Fruit fly (Drosophila melanogaster): ENCODE results near the gene CG46460.
A peak's percentile ranks its signal among the peaks of the same experiment; 100 is the strongest.

dm6 chr3L:4177981-4178562 is 49.0 kb downstream of the CG46460 start, which contains the start of gene Teh4:
- TF ChIP-seq bab1 (GFP tag; optimal IDR thresholded peaks at IDR 0.05) (no peak), cic (GFP tag; optimal IDR thresholded peaks at IDR 0.05) (no peak), Mnt (GFP tag; optimal IDR thresholded peaks at IDR 0.05) (no peak), CG1620 (GFP tag; optimal IDR thresholded peaks at IDR 0.05) (no peak), CG5204 (GFP tag; optimal IDR thresholded peaks at IDR 0.05) (peak; percentile 27), CG33017 (tag; optimal IDR thresholded peaks at IDR 0.05) (no peak), kay (GFP tag; ENCODE audit: borderline replicate concordance) (no peak), CG11617 (GFP tag; optimal IDR thresholded peaks at IDR 0.05) (no peak), CG12768 (GFP tag; optimal IDR thresholded peaks at IDR 0.05) (no peak), toe (GFP tag; optimal IDR thresholded peaks at IDR 0.05) (peak; percentile 8), CG7045 (GFP tag; optimal IDR thresholded peaks at IDR 0.05) (peak; percentile 0)
